Fruit fly (Drosophila melanogaster): ENCODE data around the gene bon.

The bon gene

DNA sequence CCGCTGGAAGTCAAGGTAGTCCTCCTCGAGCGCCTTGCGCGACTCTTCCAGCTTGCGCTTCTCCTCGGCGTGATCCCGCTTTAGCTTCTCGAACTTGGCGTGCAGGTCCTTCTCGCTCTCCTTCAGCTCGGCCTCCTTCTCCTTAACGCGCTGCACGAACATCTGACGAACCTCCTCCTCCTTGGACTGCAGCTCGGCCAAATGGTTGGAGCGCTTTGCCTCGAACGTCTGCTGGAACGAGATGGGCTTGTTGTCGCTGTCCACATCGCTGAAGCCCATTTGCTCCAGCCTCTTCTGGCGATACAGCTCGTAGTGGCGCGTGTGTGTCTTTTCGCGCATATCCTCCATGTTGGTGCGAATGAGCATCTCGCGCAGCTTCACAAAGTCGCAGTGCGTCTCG, 6.5 kb upstream of the bon start:
- TF ChIP-seq pan (optimal IDR thresholded peaks at IDR 0.05) (no peak), Dll (optimal IDR thresholded peaks at IDR 0.05) (no peak), psq (optimal IDR thresholded peaks at IDR 0.05) (no peak), CG8478 (optimal IDR thresholded peaks at IDR 0.05) (no peak), usp (GFP tag; optimal IDR thresholded peaks at IDR 0.05) (no peak), EcR (GFP tag; optimal IDR thresholded peaks at IDR 0.05) (no peak)

dm6 chr3R:20587630-20588479, 5.1 kb upstream of the bon start, which contains the start of gene Septin2:
Gene Septin2 (minus strand): TSS chr3R:20588356.
- no peak for TF ChIP-seq CG8478 (optimal IDR thresholded peaks at IDR 0.05)
- TF ChIP-seq psq (optimal IDR thresholded peaks at IDR 0.05), result no peak
- no peak for TF ChIP-seq pan (optimal IDR thresholded peaks at IDR 0.05)
- TF ChIP-seq EcR (GFP tag; optimal IDR thresholded peaks at IDR 0.05), result no peak
- TF ChIP-seq usp (GFP tag; optimal IDR thresholded peaks at IDR 0.05), result no peak
- TF ChIP-seq Dll (optimal IDR thresholded peaks at IDR 0.05), result no peak

DNA sequence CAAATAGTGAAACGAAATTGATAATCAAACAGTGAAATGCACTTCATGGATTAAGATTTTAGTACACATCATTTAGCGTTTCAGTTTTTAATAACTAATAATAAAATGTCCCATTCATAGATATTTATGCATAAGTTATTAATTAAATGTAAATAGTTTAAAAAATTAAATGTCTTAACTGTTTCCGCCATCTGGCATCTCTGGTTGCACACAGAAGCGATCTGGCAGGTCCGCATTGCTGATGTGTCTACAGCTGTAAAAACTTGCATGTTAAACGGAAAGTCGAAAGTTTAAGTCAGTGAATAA, 4.5 kb upstream of the bon start, which contains the start of gene Srp72:
Gene Srp72, plus strand, starts transcription at position 232 of the 306 bp plus-strand sequence.
- TF ChIP-seq pan (optimal IDR thresholded peaks at IDR 0.05) (no peak), psq (optimal IDR thresholded peaks at IDR 0.05) (no peak), usp (GFP tag; optimal IDR thresholded peaks at IDR 0.05) (no peak), EcR (GFP tag; optimal IDR thresholded peaks at IDR 0.05) (no peak), Dll (optimal IDR thresholded peaks at IDR 0.05) (no peak), CG8478 (optimal IDR thresholded peaks at IDR 0.05) (no peak)

DNA sequence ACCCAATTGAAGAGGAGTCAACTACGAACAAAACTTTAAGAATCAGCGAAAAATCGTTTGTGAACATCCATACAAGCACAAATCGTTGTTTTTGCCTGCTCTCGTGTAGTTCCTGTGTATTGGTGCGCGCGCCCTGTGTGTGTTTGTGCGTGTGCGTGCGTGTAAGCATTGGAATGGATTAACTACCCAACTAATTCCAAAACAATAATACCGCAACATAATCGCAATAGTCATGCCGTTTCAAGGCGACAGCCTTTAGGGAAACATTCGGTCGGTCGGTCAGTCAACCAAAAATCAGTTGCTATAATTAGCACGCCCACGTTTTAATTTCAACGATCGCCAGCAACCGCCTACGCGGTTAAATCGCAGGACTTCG, 512 bp downstream of the bon start:
- no peak for TF ChIP-seq EcR (GFP tag; optimal IDR thresholded peaks at IDR 0.05)
- TF ChIP-seq Dll (optimal IDR thresholded peaks at IDR 0.05), result no peak
- no peak for TF ChIP-seq CG8478 (optimal IDR thresholded peaks at IDR 0.05)
- no peak for TF ChIP-seq psq (optimal IDR thresholded peaks at IDR 0.05)
- TF ChIP-seq pan (optimal IDR thresholded peaks at IDR 0.05), result no peak
- no peak for TF ChIP-seq usp (GFP tag; optimal IDR thresholded peaks at IDR 0.05)

DNA sequence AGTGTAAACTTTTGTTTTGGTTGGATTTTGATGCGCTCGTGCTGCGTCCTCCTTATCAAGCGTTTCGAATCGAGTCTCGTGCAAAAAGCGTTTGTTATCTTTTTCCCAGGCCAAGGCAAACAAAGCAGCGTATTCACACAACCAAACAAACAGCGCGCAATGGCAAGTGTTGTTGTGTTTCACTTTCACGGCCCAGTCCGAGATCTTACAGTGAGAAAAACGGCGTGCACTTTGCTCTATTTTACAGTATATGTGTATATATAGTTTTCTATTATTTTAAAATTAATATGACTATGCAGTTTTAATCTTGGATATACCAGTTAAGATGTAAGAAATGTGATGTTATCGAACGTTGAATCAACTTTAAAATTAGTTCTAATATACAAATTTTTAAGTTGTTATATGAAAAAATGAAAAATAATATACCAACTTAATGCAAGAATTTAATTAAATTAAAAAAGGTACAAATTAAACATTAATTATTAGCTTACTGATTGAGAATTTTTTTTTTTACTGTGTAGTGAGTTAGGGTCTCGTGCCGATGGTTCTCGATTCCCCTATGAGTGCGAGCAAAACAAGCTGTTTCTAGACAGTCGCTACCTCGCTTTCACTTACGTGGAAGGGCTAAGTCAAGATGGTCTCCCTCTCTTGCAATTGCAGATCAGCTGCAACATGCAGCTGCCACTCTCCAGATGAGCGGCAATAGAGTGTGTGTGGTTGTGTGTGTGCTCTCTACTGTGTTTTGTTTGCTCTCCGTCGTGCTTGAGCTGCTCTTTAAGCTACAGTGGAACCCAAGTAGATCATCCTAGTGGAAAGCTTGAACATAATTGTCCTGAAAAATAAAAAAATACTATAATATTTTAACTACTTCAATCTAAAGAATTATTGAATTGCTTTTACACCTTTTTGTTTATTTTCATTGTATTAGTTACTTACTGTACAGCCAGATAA, 1.5 kb downstream of the bon start:
- TF ChIP-seq usp (GFP tag; optimal IDR thresholded peaks at IDR 0.05), result no peak
- no peak for TF ChIP-seq pan (optimal IDR thresholded peaks at IDR 0.05)
- TF ChIP-seq CG8478 (optimal IDR thresholded peaks at IDR 0.05), result no peak
- TF ChIP-seq psq (optimal IDR thresholded peaks at IDR 0.05), result no peak
- TF ChIP-seq Dll (optimal IDR thresholded peaks at IDR 0.05), result no peak
- TF ChIP-seq EcR (GFP tag; optimal IDR thresholded peaks at IDR 0.05), result no peak

- TF ChIP-seq pan (optimal IDR thresholded peaks at IDR 0.05) (no peak), psq (optimal IDR thresholded peaks at IDR 0.05) (no peak), CG8478 (optimal IDR thresholded peaks at IDR 0.05) (no peak), usp (GFP tag; optimal IDR thresholded peaks at IDR 0.05) (no peak), Dll (optimal IDR thresholded peaks at IDR 0.05) (no peak)
Measured at dm6 chr3R:20595145-20595812, 2.3 kb downstream of the bon start.

DNA sequence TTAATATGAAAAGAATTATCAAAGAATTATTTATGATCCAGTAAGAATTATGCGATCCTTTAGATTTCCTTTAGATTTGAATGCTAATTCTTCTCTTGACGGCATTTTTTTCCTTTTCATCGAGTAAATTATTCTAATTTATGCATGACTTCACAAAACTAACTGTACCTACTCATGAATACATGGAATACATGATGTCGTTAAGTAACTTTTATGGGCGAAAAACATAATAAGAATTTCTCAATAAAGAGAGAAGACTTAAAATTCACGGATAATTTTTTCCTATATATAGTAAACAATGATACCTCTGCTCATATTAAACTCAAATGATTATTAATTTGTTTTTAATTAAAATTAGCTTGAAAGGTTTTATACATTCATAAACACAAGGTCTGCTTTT, 3.0 kb downstream of the bon start:
- no peak for TF ChIP-seq pan (optimal IDR thresholded peaks at IDR 0.05)
- TF ChIP-seq psq (optimal IDR thresholded peaks at IDR 0.05), result no peak
- no peak for TF ChIP-seq EcR (GFP tag; optimal IDR thresholded peaks at IDR 0.05)
- no peak for TF ChIP-seq usp (GFP tag; optimal IDR thresholded peaks at IDR 0.05)
- TF ChIP-seq CG8478 (optimal IDR thresholded peaks at IDR 0.05), result no peak
- no peak for TF ChIP-seq Dll (optimal IDR thresholded peaks at IDR 0.05)

DNA sequence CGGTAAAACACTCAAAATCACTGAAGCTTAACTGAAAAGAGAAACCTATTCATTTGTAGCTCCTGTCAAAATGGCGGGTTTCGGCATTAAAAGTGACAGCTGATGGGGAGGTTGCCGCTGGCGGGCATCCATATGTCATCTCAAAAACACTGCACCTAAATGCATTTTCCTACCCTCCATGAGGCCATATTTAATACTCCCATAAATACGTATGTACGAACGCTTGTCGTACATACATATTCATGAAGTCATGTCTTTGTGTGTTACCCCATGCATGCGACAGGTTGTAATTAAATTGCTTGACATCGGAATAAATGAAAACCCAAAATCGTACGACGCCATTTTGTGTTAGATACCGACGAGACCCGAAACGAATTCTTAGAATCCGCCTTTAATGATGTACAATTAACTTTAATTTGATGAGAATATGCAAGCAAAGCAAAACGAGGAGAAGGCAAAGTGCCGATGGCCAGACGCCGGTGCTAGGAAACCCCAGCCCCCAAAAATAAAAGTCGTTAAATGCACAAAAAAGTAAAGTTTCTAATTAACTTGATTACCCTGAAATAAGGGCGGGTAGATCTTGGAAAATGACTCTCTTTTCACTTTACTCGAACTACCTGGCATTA, 3.5 kb downstream of the bon start:
- no peak for TF ChIP-seq psq (optimal IDR thresholded peaks at IDR 0.05)
- TF ChIP-seq pan (optimal IDR thresholded peaks at IDR 0.05), result no peak
- TF ChIP-seq CG8478 (optimal IDR thresholded peaks at IDR 0.05), result no peak
- TF ChIP-seq EcR (GFP tag; optimal IDR thresholded peaks at IDR 0.05), result no peak

DNA sequence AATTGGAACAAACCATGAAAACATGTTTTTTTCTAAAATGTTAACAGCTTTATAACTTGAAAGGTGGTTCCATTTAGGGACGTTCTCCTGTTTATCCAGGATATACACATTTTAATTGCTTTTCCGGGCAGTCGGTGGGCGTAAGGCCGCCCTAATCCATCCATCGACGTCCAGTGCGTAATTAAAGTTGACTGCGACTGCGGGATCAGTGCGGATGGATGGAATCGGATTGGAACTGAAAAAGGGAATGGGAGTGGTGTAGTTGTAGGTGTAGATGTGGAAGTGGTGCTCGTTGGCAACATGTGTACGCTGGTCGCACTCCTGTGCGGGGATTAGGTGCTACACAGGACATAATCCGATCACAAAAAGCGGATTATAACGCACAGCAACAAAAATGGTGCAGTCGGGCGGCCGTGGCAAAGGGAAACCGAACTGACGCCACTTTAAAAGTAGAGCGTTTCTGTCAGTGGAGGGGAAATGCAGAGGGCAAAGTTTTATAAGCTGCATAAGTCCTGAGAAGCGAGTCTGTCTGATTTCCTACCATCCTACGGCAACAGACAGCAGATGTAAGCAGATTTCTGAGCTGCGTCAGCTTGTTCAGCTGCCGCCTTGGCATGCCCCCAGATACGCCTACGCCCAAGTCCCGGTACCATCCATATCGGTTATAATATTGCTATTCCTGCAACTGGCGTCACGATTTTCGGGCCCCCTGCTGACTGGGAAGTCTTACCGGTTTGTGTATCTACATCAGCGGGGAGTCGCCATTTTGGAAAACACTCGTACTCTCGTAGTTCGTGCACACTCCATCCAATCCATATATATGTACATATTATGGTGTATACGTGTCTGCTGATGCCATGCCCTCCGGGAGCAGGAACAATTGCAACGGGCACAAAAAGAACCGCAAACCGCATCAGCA, 4.7 kb downstream of the bon start:
- TF ChIP-seq CG8478 (optimal IDR thresholded peaks at IDR 0.05) (no peak), pan (optimal IDR thresholded peaks at IDR 0.05) (no peak), EcR (GFP tag; optimal IDR thresholded peaks at IDR 0.05) (no peak), psq (optimal IDR thresholded peaks at IDR 0.05) (no peak), Dll (optimal IDR thresholded peaks at IDR 0.05) (no peak), usp (GFP tag; optimal IDR thresholded peaks at IDR 0.05) (no peak)

dm6 chr3R:20600109-20600508, 7.2 kb downstream of the bon start:
- TF ChIP-seq CG8478 (optimal IDR thresholded peaks at IDR 0.05) (no peak), pan (optimal IDR thresholded peaks at IDR 0.05) (no peak), usp (GFP tag; optimal IDR thresholded peaks at IDR 0.05) (no peak), Dll (optimal IDR thresholded peaks at IDR 0.05) (no peak), psq (optimal IDR thresholded peaks at IDR 0.05) (no peak), EcR (GFP tag; optimal IDR thresholded peaks at IDR 0.05) (no peak)
